Fruit fly (Drosophila melanogaster): ENCODE data around the gene CG14708.
A peak's percentile ranks its signal among the peaks of the same experiment; 100 is the strongest.

Gene CG14708

DNA sequence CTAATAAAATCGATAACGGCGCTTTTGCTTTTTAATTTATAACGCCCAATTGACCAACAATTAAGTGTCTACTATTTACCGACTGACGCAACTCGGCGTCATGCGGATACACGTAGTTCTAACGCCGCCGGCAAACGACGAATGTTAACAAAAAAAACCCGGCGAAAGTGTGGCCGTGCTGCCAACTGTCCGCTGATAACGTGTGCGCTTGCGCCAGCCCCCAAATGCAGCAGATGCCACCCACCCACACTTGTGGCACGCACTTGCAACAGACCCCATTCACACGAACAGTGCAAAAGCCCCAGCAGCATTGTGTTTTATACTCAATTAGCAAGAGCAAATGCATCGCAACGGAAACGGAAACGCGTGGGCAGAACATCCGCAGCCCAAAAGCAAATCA, 9.2 kb downstream of the CG14708 start (continued):
- no peak for TF ChIP-seq Spps (tag; optimal IDR thresholded peaks at IDR 0.05)
- TF ChIP-seq gce (GFP tag; IDR thresholded peaks at IDR 0.05), result no peak
- TF ChIP-seq CG34422 (GFP tag; IDR thresholded peaks at IDR 0.05), result 0 out of 3 replicates have a peak, but pooled peaks have one; percentile 6
- TF ChIP-seq CG15696 (tag; optimal IDR thresholded peaks at IDR 0.05), result no peak

DNA sequence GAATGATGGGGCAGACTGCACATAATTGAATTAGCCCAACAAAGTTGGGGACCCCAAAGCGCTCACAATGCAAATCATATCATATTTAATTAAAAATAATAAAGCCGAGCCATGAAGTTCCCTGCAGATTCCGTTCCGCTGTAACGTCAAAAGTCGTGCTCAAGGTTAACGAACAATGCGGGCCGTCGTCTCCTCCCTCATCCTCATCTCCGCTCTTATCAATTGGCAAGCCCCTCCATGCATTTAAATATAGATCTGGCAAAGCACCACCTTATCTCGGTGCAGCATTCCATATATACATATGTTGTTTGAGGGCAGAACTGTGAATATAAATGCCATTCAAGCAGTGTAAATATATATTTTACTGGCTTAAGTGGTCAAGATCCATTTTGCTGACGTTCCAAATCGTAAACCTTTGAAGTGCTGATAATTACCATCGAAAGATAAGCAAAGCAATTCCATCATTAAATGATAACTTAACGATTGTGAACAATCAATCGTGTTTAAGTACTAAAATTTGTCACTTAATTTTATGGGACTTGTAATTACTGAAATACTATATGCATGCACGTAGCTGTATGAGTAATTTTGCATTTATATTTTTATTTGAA, 11.0 kb downstream of the CG14708 start:
- TF ChIP-seq lbe (GFP tag; optimal IDR thresholded peaks at IDR 0.05), result peak; percentile 0
- TF ChIP-seq CG7271 (tag; optimal IDR thresholded peaks at IDR 0.05), result no peak
- no peak for TF ChIP-seq Hmx (GFP tag; optimal IDR thresholded peaks at IDR 0.05)
- TF ChIP-seq exex (tag; optimal IDR thresholded peaks at IDR 0.05), result peak; percentile 95
- TF ChIP-seq corto (GFP tag; optimal IDR thresholded peaks at IDR 0.05), result peak; percentile 51
- TF ChIP-seq grn (GFP tag; optimal IDR thresholded peaks at IDR 0.05), result peak; percentile 26
- TF ChIP-seq sug (tag; optimal IDR thresholded peaks at IDR 0.05), result peak; percentile 1
- TF ChIP-seq CG3065 (GFP tag; optimal IDR thresholded peaks at IDR 0.05), result no peak
- TF ChIP-seq CG3281 (GFP tag; optimal IDR thresholded peaks at IDR 0.05), result no peak
- TF ChIP-seq mirr (GFP tag; optimal IDR thresholded peaks at IDR 0.05), result peak; percentile 35
- peak; percentile 4 for TF ChIP-seq CG2678 (tag; optimal IDR thresholded peaks at IDR 0.05)
- TF ChIP-seq CG34376 (GFP tag; optimal IDR thresholded peaks at IDR 0.05), result peak; percentile 1
- TF ChIP-seq Med (GFP tag), result peak; percentile 23
- TF ChIP-seq gcm (GFP tag; optimal IDR thresholded peaks at IDR 0.05), result peak; percentile 66
- no peak for TF ChIP-seq Aef1 (GFP tag; IDR thresholded peaks at IDR 0.05)
- TF ChIP-seq eve (GFP tag; optimal IDR thresholded peaks at IDR 0.05), result peak in 1 of 2 experiments; percentile 40

DNA sequence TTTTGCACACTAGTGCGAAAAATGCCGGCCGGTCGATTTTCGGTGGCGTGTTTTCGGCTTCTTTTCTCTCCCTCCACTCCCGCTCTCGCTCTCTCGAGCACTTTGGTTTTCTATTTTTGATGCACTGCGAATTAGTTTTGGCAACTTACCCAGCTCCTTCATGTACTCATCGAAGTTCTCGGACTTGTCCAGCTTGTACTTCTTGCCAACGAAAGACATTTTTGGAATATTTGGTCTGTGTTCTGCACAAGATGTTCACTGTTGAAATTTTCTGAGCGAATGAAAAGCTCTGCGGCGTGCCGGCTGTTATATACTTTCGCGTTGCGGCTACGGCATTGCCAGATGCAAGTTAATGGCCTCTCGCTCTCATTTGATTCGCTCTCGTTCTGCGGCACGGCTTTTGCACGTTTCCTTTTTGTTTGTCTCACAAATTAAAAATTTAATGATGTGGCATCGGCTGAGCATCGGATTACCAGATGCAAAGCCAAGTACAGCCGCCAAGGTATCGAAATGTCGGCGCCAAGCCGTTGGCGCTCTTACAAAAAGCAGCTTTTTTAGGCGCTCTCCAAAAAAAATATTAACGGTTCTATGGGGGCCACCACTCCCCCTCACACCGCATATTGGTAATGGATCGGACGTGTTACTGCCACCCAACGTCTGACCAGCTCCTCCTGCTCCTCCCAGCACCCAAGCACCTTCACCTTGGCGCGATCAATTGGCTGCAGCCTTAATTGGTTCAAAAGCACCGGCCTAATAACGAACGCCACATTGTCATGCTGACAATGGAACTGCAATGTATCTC, 13.0 kb downstream of the CG14708 start, which contains the start of the genes fabp and sea:
Gene fabp (minus strand): TSS at position 286 of the 802 bp plus-strand sequence.
Gene sea (minus strand): TSS at position 286 of the 802 bp plus-strand sequence.
- TF ChIP-seq vfl (GFP tag; optimal IDR thresholded peaks at IDR 0.05) (no peak), jigr1 (GFP tag; IDR thresholded peaks at IDR 0.05) (no peak), HLHmδ (GFP tag; optimal IDR thresholded peaks at IDR 0.05) (peak; percentile 6), Nf-YC (tag; optimal IDR thresholded peaks at IDR 0.05) (peak; percentile 28), sug (tag; optimal IDR thresholded peaks at IDR 0.05) (peak; percentile 3), CG34422 (GFP tag; IDR thresholded peaks at IDR 0.05) (peak; percentile 78; the same call in 1 of the 3 replicates), CG17385 (GFP tag; optimal IDR thresholded peaks at IDR 0.05) (peak; percentile 21), pfk (GFP tag; optimal IDR thresholded peaks at IDR 0.05) (peak; percentile 5), rib (GFP tag; IDR thresholded peaks at IDR 0.05) (peak; percentile 68), ci (GFP tag; IDR thresholded peaks at IDR 0.05) (peak; percentile 54; the same call in 2 of the 3 replicates), CrebB (tag; optimal IDR thresholded peaks at IDR 0.05) (no peak), CG34376 (GFP tag; optimal IDR thresholded peaks at IDR 0.05) (peak; percentile 77), Sry-β (GFP tag; optimal IDR thresholded peaks at IDR 0.05) (no peak), CG6813 (GFP tag; optimal IDR thresholded peaks at IDR 0.05) (peak; percentile 40), unc-4 (GFP tag; IDR thresholded peaks at IDR 0.05; ENCODE audit: partially characterized antibody) (no peak), bbx (GFP tag; IDR thresholded peaks at IDR 0.05; ENCODE audit: partially characterized antibody) (peak; percentile 41), cwo (GFP tag; optimal IDR thresholded peaks at IDR 0.05) (peak; percentile 37), CG17328 (GFP tag; IDR thresholded peaks at IDR 0.05) (0 out of 2 replicates have a peak, but pooled peaks have one; percentile 17), mam (GFP tag; optimal IDR thresholded peaks at IDR 0.05) (peak; percentile 13), zen2 (GFP tag; IDR thresholded peaks at IDR 0.05; ENCODE audit: partially characterized antibody) (no peak), CG7963 (GFP tag; IDR thresholded peaks at IDR 0.05; ENCODE audit: partially characterized antibody) (0 out of 3 replicates have a peak, but pooled peaks have one; percentile 18), CG10543 (GFP tag; optimal IDR thresholded peaks at IDR 0.05) (peak; percentile 39), lilli (GFP tag; optimal IDR thresholded peaks at IDR 0.05) (peak; percentile 19), zen (tag; optimal IDR thresholded peaks at IDR 0.05) (no peak), Pdp1 (GFP tag; optimal IDR thresholded peaks at IDR 0.05) (peak in 1 of 2 experiments; percentile 44), CG11085 (GFP tag; IDR thresholded peaks at IDR 0.05) (no peak), wdn (GFP tag; IDR thresholded peaks at IDR 0.05) (no peak)
